Worm (Caenorhabditis elegans) whole organism, L2 larva: Measurements from ENCODE around the gene scl-9.

ENCODE experiments used
- ZK546.5 ChIP-seq: sonication (generic microtip); optimal IDR thresholded peaks from 2 replicates; lab custom pipeline; 2017; ENCODE audit warnings: missing biosample characterization, missing genetic modification characterization
- aly-2 ChIP-seq: fragments of 150-350 bp; optimal IDR thresholded peaks from 2 replicates; lab custom pipeline; 2014; ENCODE audit warnings: missing biosample characterization, missing genetic modification characterization
- ama-1 ChIP-seq: fragments of 150-350 bp; optimal IDR thresholded peaks from 2 replicates; lab custom pipeline; 2018; ENCODE audit warnings: inconsistent platforms
- egl-27 ChIP-seq: sonication (generic microtip); optimal IDR thresholded peaks from 3 replicates; lab custom pipeline; 2017; ENCODE audit warnings: missing biosample characterization, missing genetic modification reagents, missing genetic modification characterization
- elt-3 ChIP-seq: sonication (generic microtip); optimal IDR thresholded peaks from 2 replicates; lab custom pipeline; 2017; ENCODE audit warnings: missing biosample characterization, missing genetic modification characterization
- mab-5 ChIP-seq: fragments of 150-350 bp; optimal IDR thresholded peaks from 2 replicates; lab custom pipeline; 2014; ENCODE audit warnings: missing biosample characterization, missing genetic modification characterization
- nhr-11 ChIP-seq: fragments of 150-350 bp; optimal IDR thresholded peaks from 2 replicates; lab custom pipeline; 2014; ENCODE audit warnings: missing biosample characterization, missing genetic modification characterization
- nhr-12 ChIP-seq: fragments of 150-350 bp; optimal IDR thresholded peaks from 2 replicates; lab custom pipeline; 2014; ENCODE audit warnings: missing biosample characterization, missing genetic modification characterization
- nhr-129 ChIP-seq: fragments of 150-350 bp; optimal IDR thresholded peaks from 2 replicates; lab custom pipeline; 2014; ENCODE audit warnings: missing biosample characterization, missing genetic modification characterization
- nhr-77 ChIP-seq: fragments of 150-350 bp; optimal IDR thresholded peaks from 2 replicates; lab custom pipeline; 2014; ENCODE audit warnings: missing biosample characterization, missing genetic modification characterization
- peb-1 ChIP-seq: fragments of 150-350 bp; optimal IDR thresholded peaks from 2 replicates; lab custom pipeline; 2014; ENCODE audit warnings: missing biosample characterization, missing genetic modification characterization
- skn-1 ChIP-seq: sonication (generic microtip); optimal IDR thresholded peaks from 2 replicates; lab custom pipeline; 2017; ENCODE audit warnings: missing biosample characterization, missing genetic modification characterization
- snpc-4 ChIP-seq: fragments of 150-350 bp; optimal IDR thresholded peaks from 2 replicates; lab custom pipeline; 2014; ENCODE audit warnings: missing biosample characterization, missing genetic modification characterization
- unc-62 ChIP-seq: fragments of 150-350 bp; optimal IDR thresholded peaks from 2 replicates; lab custom pipeline; 2014; ENCODE audit warnings: missing biosample characterization, missing genetic modification reagents, missing genetic modification characterization

ce11 chrIV:13041486-13041885 lies 5.5 kb upstream of the scl-9 start:
- no peak for TF ChIP-seq unc-62
- no peak for TF ChIP-seq nhr-77 (tag; lab: Kevin White, UChicago)
- TF ChIP-seq snpc-4 (tag; lab: Kevin White, UChicago) = no peak
- no peak for TF ChIP-seq nhr-11 (tag; lab: Kevin White, UChicago)
- TF ChIP-seq ama-1 (lab: Kevin White, UChicago) = no peak
- TF ChIP-seq mab-5 (tag; lab: Kevin White, UChicago) = no peak
- no peak for TF ChIP-seq aly-2
- TF ChIP-seq peb-1 (tag; lab: Kevin White, UChicago) = no peak
- TF ChIP-seq egl-27 (tag; lab: Kevin White, UChicago) = no peak
- TF ChIP-seq ZK546.5 = no peak
- no peak for TF ChIP-seq elt-3 (tag; lab: Kevin White, UChicago)
- TF ChIP-seq nhr-12 = no peak
- no peak for TF ChIP-seq nhr-129 (tag; lab: Kevin White, UChicago)
- TF ChIP-seq skn-1 (tag; lab: Kevin White, UChicago) = no peak
